Worm (Caenorhabditis elegans): ENCODE measurements around the gene pgph-2.

pgph-2 gene

DNA sequence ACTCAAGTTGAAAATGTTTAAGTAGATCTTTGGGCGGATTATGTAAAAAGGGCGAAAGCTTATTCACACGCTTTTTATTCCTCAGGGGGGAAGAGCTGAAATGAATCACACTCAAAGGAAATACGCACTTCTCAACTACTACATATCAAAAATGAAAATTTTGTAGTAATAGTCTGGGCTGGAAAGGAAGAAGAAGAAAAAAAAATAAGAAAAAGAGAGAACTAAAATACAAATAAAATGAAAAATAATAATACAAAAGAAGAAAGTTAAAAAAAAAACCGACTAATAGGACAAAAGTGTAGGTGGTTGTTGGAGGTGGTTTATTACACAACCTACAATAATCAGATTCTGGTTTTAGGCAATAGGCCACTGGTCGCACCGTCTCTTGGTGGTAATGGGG lies 28.9 kb upstream of the pgph-2 start, which contains the start of gene K09H11.6:
K09H11.6 (minus strand) TSS at position 101 of the 400 bp plus-strand sequence.
- TF ChIP-seq sox-4 (tag; optimal IDR thresholded peaks at IDR 0.05) = no peak
- TF ChIP-seq K09A11.1 (tag; optimal IDR thresholded peaks at IDR 0.05; ENCODE audit: insufficient read depth) = no peak
- no peak for TF ChIP-seq pros-1 (tag; optimal IDR thresholded peaks at IDR 0.05)
- no peak for TF ChIP-seq dmd-4 (tag; optimal IDR thresholded peaks at IDR 0.05; ENCODE audit: borderline replicate concordance)
- no peak for TF ChIP-seq nhr-232 (tag; optimal IDR thresholded peaks at IDR 0.05)
- no peak for TF ChIP-seq hlh-6 (tag; optimal IDR thresholded peaks at IDR 0.05)
- TF ChIP-seq K02D7.2 (tag; optimal IDR thresholded peaks at IDR 0.05) = no peak
- TF ChIP-seq unc-55 (GFP tag; optimal IDR thresholded peaks at IDR 0.05) = no peak
- TF ChIP-seq pha-2 (tag; optimal IDR thresholded peaks at IDR 0.05) = no peak
- TF ChIP-seq hlh-15 (tag; optimal IDR thresholded peaks at IDR 0.05) = no peak
- no peak for TF ChIP-seq ref-2 (tag; optimal IDR thresholded peaks at IDR 0.05)
- no peak for TF ChIP-seq ceh-19 (GFP tag; optimal IDR thresholded peaks at IDR 0.05)
- no peak for TF ChIP-seq ceh-34 (tag; optimal IDR thresholded peaks at IDR 0.05)
- no peak for TF ChIP-seq tbx-2 (tag; optimal IDR thresholded peaks at IDR 0.05)
- no peak for TF ChIP-seq ama-1 (optimal IDR thresholded peaks at IDR 0.05)
- TF ChIP-seq fkh-6 (tag; optimal IDR thresholded peaks at IDR 0.05) = no peak
- TF ChIP-seq pax-1 (tag; optimal IDR thresholded peaks at IDR 0.05) = no peak
- no peak for TF ChIP-seq zip-5 (tag; optimal IDR thresholded peaks at IDR 0.05)
- TF ChIP-seq madf-2 (tag; optimal IDR thresholded peaks at IDR 0.05) = no peak

DNA sequence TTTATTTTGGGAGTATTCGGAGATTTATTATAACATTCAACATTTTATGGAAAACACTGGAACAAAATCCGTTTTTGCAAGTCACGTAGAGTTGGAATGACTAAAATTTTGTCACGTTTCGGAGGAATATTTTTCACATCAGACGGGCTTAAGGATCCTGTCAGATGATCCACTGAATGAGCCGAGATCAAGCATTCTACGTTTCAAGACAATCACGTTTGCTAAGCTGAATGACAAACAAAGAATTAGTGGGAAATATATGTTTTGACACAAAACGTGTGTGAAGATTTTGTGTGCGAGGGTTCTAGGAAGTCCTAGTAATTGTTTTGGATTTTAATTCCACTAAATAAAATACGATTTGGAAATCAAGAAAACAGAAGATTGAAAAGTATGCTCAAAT lies 25.5 kb upstream of the pgph-2 start:
- TF ChIP-seq gmeb-2 (tag; optimal IDR thresholded peaks at IDR 0.05) = no peak
- TF ChIP-seq hlh-15 (tag; optimal IDR thresholded peaks at IDR 0.05) = no peak
- TF ChIP-seq ceh-14 (tag; optimal IDR thresholded peaks at IDR 0.05) = no peak
- no peak for TF ChIP-seq pax-1 (tag; optimal IDR thresholded peaks at IDR 0.05)
- no peak for TF ChIP-seq rnt-1 (tag; optimal IDR thresholded peaks at IDR 0.05)
- no peak for TF ChIP-seq ceh-18 (tag; optimal IDR thresholded peaks at IDR 0.05)
- no peak for TF ChIP-seq tbx-2 (tag; optimal IDR thresholded peaks at IDR 0.05)
- no peak for TF ChIP-seq ceh-2 (tag; optimal IDR thresholded peaks at IDR 0.05)
- no peak for TF ChIP-seq F13H6.1 (tag; optimal IDR thresholded peaks at IDR 0.05)
- no peak for TF ChIP-seq ceh-34 (tag; optimal IDR thresholded peaks at IDR 0.05)
- TF ChIP-seq ceh-48 (tag; optimal IDR thresholded peaks at IDR 0.05) = no peak
- TF ChIP-seq syd-9 (tag; optimal IDR thresholded peaks at IDR 0.05) = no peak
- no peak for TF ChIP-seq K02D7.2 (tag; optimal IDR thresholded peaks at IDR 0.05)
- TF ChIP-seq lim-6 (tag; optimal IDR thresholded peaks at IDR 0.05) = no peak
- TF ChIP-seq ceh-9 (tag; optimal IDR thresholded peaks at IDR 0.05) = no peak
- TF ChIP-seq C08G9.2 (tag; optimal IDR thresholded peaks at IDR 0.05) = no peak
- TF ChIP-seq pqm-1 (tag; optimal IDR thresholded peaks at IDR 0.05) = no peak
- no peak for TF ChIP-seq C38D4.7 (GFP tag; optimal IDR thresholded peaks at IDR 0.05)
- no peak for TF ChIP-seq T23F11.4 (GFP tag; optimal IDR thresholded peaks at IDR 0.05)

DNA sequence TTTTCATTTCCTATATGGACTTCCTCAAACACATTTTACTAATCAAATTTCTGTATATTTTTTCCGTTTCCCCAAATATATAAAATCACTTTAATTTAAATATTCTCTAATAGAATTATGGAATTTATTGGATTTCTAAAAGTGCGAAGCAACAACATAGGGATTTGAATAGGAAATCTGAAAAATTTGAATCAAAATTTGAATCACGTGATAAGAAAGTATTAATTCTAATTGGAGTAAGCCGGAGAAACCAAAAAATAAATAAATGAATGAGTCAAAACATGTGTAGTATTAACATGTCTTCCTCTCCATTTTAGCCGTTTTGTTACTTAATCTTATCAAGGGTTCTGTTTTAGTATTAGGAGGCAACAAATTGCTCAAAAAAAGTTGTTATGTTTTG lies 23.7 kb upstream of the pgph-2 start:
- no peak for TF ChIP-seq hlh-15 (tag; optimal IDR thresholded peaks at IDR 0.05)
- no peak for TF ChIP-seq unc-3 (GFP tag; conservative IDR thresholded peaks at IDR 0.05)
- TF ChIP-seq unc-3 (tag; optimal IDR thresholded peaks at IDR 0.05) = no peak
- no peak for TF ChIP-seq sox-2 (GFP tag; IDR thresholded peaks at IDR 0.05)
- no peak for TF ChIP-seq pros-1 (tag; optimal IDR thresholded peaks at IDR 0.05)
- TF ChIP-seq pag-3 (tag; optimal IDR thresholded peaks at IDR 0.05; ENCODE audit: borderline replicate concordance) = no peak
- TF ChIP-seq madf-2 (tag; optimal IDR thresholded peaks at IDR 0.05) = no peak
- TF ChIP-seq sox-4 (tag; optimal IDR thresholded peaks at IDR 0.05) = no peak
- TF ChIP-seq Y22D7AL.16 (tag; optimal IDR thresholded peaks at IDR 0.05) = no peak
- no peak for TF ChIP-seq hlh-6 (tag; optimal IDR thresholded peaks at IDR 0.05)
- TF ChIP-seq pha-2 (tag; optimal IDR thresholded peaks at IDR 0.05) = no peak
- TF ChIP-seq tbx-7 (tag; optimal IDR thresholded peaks at IDR 0.05) = no peak
- TF ChIP-seq pax-1 (tag; optimal IDR thresholded peaks at IDR 0.05) = no peak
- no peak for TF ChIP-seq F13H6.1 (tag; optimal IDR thresholded peaks at IDR 0.05)
- TF ChIP-seq ama-1 (optimal IDR thresholded peaks at IDR 0.05) = no peak
